Comparison of ENCODE assay signal across 4 worm cellular contexts in the genomic region with DNA sequence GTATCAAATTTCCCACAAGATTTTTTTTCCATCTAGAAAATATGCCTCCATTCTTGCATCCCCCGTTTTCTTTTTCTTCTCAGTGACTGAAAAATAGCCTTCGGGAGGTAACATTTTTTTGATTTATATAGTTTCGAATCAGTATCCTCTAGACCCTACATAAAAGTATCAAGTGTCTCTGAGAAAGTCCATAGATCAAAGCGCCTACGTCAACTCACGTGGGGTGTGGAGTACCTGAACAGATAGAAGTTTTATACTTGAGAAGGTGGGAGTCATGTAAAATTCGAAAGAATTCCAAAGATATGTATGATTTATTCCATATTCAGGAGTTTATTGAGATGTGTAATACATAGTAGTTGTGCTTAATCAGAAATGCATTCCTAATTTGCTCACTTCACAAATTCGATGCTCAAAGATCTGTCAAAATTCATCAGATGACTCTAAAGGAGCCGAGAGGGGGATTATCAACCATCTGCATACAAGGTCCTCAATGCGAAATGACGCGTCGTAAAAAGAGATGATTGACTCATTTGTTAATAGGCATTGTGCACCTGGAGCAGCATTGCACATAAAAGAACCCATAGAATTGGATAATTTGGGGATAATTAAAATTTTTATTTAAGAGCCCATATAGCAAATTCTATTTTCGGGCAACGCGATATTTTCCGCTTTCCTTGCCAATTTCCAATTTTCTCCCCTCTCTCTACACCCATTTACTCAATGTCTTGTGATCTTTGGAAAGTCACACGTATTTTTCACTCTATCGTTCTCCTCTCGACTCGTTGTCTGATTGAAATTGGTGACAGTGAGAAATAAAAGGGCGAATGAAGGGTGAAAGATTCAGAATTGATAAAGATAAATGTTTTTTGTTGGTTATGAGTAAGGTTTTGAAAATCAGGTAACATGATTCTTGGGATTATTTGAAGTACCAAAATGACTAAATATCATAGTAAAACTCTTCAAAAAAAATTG.
TF ChIP-seq lines count a peak whose summit lies in the region.

No protein-coding gene starts in this region.

TF ChIP-seq in whole organism, L2 larva, 48 proteins besides CTCF, POLR2A, EP300 and RAD21 (continues in another document):
- TF ChIP-seq sem-4 (tag; optimal IDR thresholded peaks at IDR 0.05; lab: Kevin White, UChicago) (peak; percentile 52), ceh-16 (tag; optimal IDR thresholded peaks at IDR 0.05; lab: Kevin White, UChicago) (peak; percentile 9), lin-13 (GFP tag; optimal IDR thresholded peaks at IDR 0.05; lab: Kevin White, UChicago) (peak; percentile 4), crh-2 (tag; optimal IDR thresholded peaks at IDR 0.05; lab: Kevin White, UChicago) (peak; percentile 73), gmeb-1 (tag; optimal IDR thresholded peaks at IDR 0.05; lab: Kevin White, UChicago) (no peak), sma-3 (GFP tag; optimal IDR thresholded peaks at IDR 0.05; lab: Kevin White, UChicago) (no peak), nhr-237 (tag; optimal IDR thresholded peaks at IDR 0.05; lab: Kevin White, UChicago) (no peak), ama-1 (optimal IDR thresholded peaks at IDR 0.05; lab: Kevin White, UChicago) (peak; percentile 13), unc-39 (tag; optimal IDR thresholded peaks at IDR 0.05; lab: Kevin White, UChicago) (no peak), egl-27 (tag; optimal IDR thresholded peaks at IDR 0.05; lab: Kevin White, UChicago) (no peak), nhr-25 (tag; optimal IDR thresholded peaks at IDR 0.05; lab: Kevin White, UChicago) (peak; percentile 58), nhr-129 (tag; optimal IDR thresholded peaks at IDR 0.05; lab: Kevin White, UChicago) (peak; percentile 63), nhr-11 (tag; optimal IDR thresholded peaks at IDR 0.05; lab: Kevin White, UChicago) (no peak), lsy-2 (tag; optimal IDR thresholded peaks at IDR 0.05; lab: Kevin White, UChicago) (peak in 1 of 2 experiments; percentile 22), mdl-1 (tag; optimal IDR thresholded peaks at IDR 0.05; lab: Kevin White, UChicago) (peak; percentile 15 to 24), R02D3.7 (tag; optimal IDR thresholded peaks at IDR 0.05; lab: Kevin White, UChicago) (no peak), sma-9 (GFP tag; optimal IDR thresholded peaks at IDR 0.05; lab: Kevin White, UChicago) (peak; percentile 88), sma-9 (tag; optimal IDR thresholded peaks at IDR 0.05; lab: Kevin White, UChicago) (no peak), ztf-4 (tag; optimal IDR thresholded peaks at IDR 0.05; lab: Kevin White, UChicago) (no peak), fos-1 (tag; optimal IDR thresholded peaks at IDR 0.05; lab: Kevin White, UChicago) (no peak)

TF ChIP-seq in whole organism, L4 larva, 104 proteins besides CTCF, POLR2A, EP300 and RAD21:
- TF ChIP-seq lin-1 (GFP tag; IDR thresholded peaks at IDR 0.05; lab: Robert Waterston, UW) (0 out of 2 replicates have a peak, but pooled peaks have one; percentile 48), nhr-28 (tag; optimal IDR thresholded peaks at IDR 0.05; lab: Kevin White, UChicago) (peak; percentile 11), lsy-2 (tag; optimal IDR thresholded peaks at IDR 0.05; lab: Kevin White, UChicago) (peak in 1 of 2 experiments; percentile 36), snpc-1.2 (GFP tag; IDR thresholded peaks at IDR 0.05; lab: Robert Waterston, UW) (no peak), tra-1 (GFP tag; IDR thresholded peaks at IDR 0.05; lab: Robert Waterston, UW) (0 out of 2 replicates have a peak, but pooled peaks have one; percentile 8), lin-29 (GFP tag; IDR thresholded peaks at IDR 0.05; lab: Robert Waterston, UW) (no peak), mep-1 (tag; optimal IDR thresholded peaks at IDR 0.05; lab: Kevin White, UChicago) (peak; percentile 22), hlh-30 (tag; optimal IDR thresholded peaks at IDR 0.05; lab: Kevin White, UChicago; ENCODE audit: insufficient read depth) (peak; percentile 89), dve-1 (tag; optimal IDR thresholded peaks at IDR 0.05; lab: Kevin White, UChicago; ENCODE audit: insufficient read depth) (peak; percentile 7), mdl-1 (tag; optimal IDR thresholded peaks at IDR 0.05; lab: Kevin White, UChicago) (peak in 1 of 2 experiments; percentile 20), ZK546.5 (tag; optimal IDR thresholded peaks at IDR 0.05; lab: Kevin White, UChicago) (no peak), aha-1 (tag; lab: Kevin White, UChicago) (peak; percentile 75), lin-39 (tag; optimal IDR thresholded peaks at IDR 0.05; lab: Kevin White, UChicago) (no peak), fkh-10 (GFP tag; optimal IDR thresholded peaks at IDR 0.05; lab: Kevin White, UChicago) (no peak), nhr-11 (tag; optimal IDR thresholded peaks at IDR 0.05; lab: Kevin White, UChicago) (peak; percentile 15)

TF ChIP-seq in whole organism, late embryonic, 69 proteins besides CTCF, POLR2A, EP300 and RAD21 (continues in another document):
- TF ChIP-seq hlh-6 (tag; optimal IDR thresholded peaks at IDR 0.05; lab: Kevin White, UChicago) (no peak), ceh-31 (tag; optimal IDR thresholded peaks at IDR 0.05; lab: Kevin White, UChicago) (peak; percentile 63), gmeb-2 (tag; optimal IDR thresholded peaks at IDR 0.05; lab: Kevin White, UChicago) (no peak), ceh-30 (tag; optimal IDR thresholded peaks at IDR 0.05; lab: Kevin White, UChicago) (no peak), sdc-2 (tag; optimal IDR thresholded peaks at IDR 0.05; lab: Kevin White, UChicago) (no peak), fkh-10 (GFP tag; optimal IDR thresholded peaks at IDR 0.05; lab: Kevin White, UChicago) (no peak), hlh-30 (tag; optimal IDR thresholded peaks at IDR 0.05; lab: Kevin White, UChicago; ENCODE audit: insufficient read depth) (peak; percentile 49), ceh-9 (tag; optimal IDR thresholded peaks at IDR 0.05; lab: Kevin White, UChicago) (no peak), elt-4 (tag; optimal IDR thresholded peaks at IDR 0.05; lab: Kevin White, UChicago) (no peak), ceh-48 (tag; optimal IDR thresholded peaks at IDR 0.05; lab: Kevin White, UChicago) (no peak), fkh-6 (tag; optimal IDR thresholded peaks at IDR 0.05; lab: Kevin White, UChicago) (no peak), eyg-1 (tag; optimal IDR thresholded peaks at IDR 0.05; lab: Kevin White, UChicago) (no peak), ahr-1 (tag; optimal IDR thresholded peaks at IDR 0.05; lab: Kevin White, UChicago) (no peak), lim-6 (tag; optimal IDR thresholded peaks at IDR 0.05; lab: Kevin White, UChicago) (no peak), ceh-18 (tag; optimal IDR thresholded peaks at IDR 0.05; lab: Kevin White, UChicago) (no peak), unc-42 (tag; optimal IDR thresholded peaks at IDR 0.05; lab: Kevin White, UChicago) (peak; percentile 83), C38D4.7 (GFP tag; optimal IDR thresholded peaks at IDR 0.05; lab: Kevin White, UChicago) (no peak), pha-2 (tag; optimal IDR thresholded peaks at IDR 0.05; lab: Kevin White, UChicago) (no peak), nhr-11 (tag; optimal IDR thresholded peaks at IDR 0.05; lab: Kevin White, UChicago) (no peak), zip-5 (tag; optimal IDR thresholded peaks at IDR 0.05; lab: Kevin White, UChicago) (no peak), madf-2 (tag; optimal IDR thresholded peaks at IDR 0.05; lab: Kevin White, UChicago) (no peak), unc-55 (GFP tag; optimal IDR thresholded peaks at IDR 0.05; lab: Kevin White, UChicago) (no peak), dmd-4 (tag; optimal IDR thresholded peaks at IDR 0.05; lab: Kevin White, UChicago; ENCODE audit: borderline replicate concordance) (no peak), ceh-2 (tag; optimal IDR thresholded peaks at IDR 0.05; lab: Kevin White, UChicago) (no peak), unc-86 (tag; optimal IDR thresholded peaks at IDR 0.05; lab: Kevin White, UChicago) (no peak)

TF ChIP-seq in whole organism, mixed stage, embryonic, 35 proteins besides CTCF, POLR2A, EP300 and RAD21:
- peak; percentile 76 for TF ChIP-seq mls-2 (tag; optimal IDR thresholded peaks at IDR 0.05; lab: Kevin White, UChicago)
- TF ChIP-seq ces-1 (GFP tag; optimal IDR thresholded peaks at IDR 0.05; lab: Kevin White, UChicago): peak; percentile 90
- TF ChIP-seq flh-1 (GFP tag; optimal IDR thresholded peaks at IDR 0.05; lab: Kevin White, UChicago): no peak
- peak; percentile 1 for TF ChIP-seq mep-1 (tag; optimal IDR thresholded peaks at IDR 0.05; lab: Kevin White, UChicago)
- peak; percentile 22 for TF ChIP-seq cnd-1 (tag; optimal IDR thresholded peaks at IDR 0.05; lab: Kevin White, UChicago)
- TF ChIP-seq elt-1 (tag; optimal IDR thresholded peaks at IDR 0.05; lab: Kevin White, UChicago; ENCODE audit: borderline replicate concordance, insufficient read depth): no peak
- TF ChIP-seq ceh-43 (GFP tag; optimal IDR thresholded peaks at IDR 0.05; lab: Kevin White, UChicago): peak; percentile 51
